Fruit fly (Drosophila melanogaster): ENCODE data around the gene CG14891.

The CG14891 gene

DNA sequence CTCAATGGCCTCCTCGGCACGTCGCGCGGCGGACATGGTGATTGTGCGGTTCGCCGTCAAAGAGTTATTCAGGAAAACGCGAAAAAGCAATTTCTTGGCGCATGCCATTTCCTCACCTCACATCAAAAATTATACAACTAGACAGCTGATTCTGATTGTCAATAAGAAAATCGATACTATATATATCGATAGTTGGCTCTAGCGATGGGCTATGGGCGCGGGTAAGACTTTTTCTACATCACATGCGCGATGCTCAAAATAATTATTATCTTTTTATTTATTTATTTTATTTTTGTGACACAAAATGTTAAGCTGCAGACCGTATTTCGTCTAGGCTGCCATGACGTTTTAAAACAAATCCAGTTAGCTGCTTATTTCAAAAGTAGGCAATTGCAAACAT, 42.9 kb downstream of the CG14891 start, which contains the start of gene CG10340 (continued):
- TF ChIP-seq CG11504 (tag; optimal IDR thresholded peaks at IDR 0.05) (no peak), sc (optimal IDR thresholded peaks at IDR 0.05) (no peak), sc (GFP tag; optimal IDR thresholded peaks at IDR 0.05) (no peak), CG2129 (GFP tag; IDR thresholded peaks at IDR 0.05; ENCODE audit: partially characterized antibody) (peak; percentile 75), CG10321 (GFP tag; IDR thresholded peaks at IDR 0.05) (no peak), CG18262 (tag; optimal IDR thresholded peaks at IDR 0.05) (no peak), Spps (tag; optimal IDR thresholded peaks at IDR 0.05) (no peak), HHEX (GFP tag; optimal IDR thresholded peaks at IDR 0.05) (no peak), nerfin-1 (tag; optimal IDR thresholded peaks at IDR 0.05) (no peak), CG7745 (tag; optimal IDR thresholded peaks at IDR 0.05) (no peak), trh (GFP tag; optimal IDR thresholded peaks at IDR 0.05) (no peak), CG10431 (GFP tag; optimal IDR thresholded peaks at IDR 0.05) (no peak), Atf-2 (GFP tag; optimal IDR thresholded peaks at IDR 0.05) (no peak), CG16863 (GFP tag; optimal IDR thresholded peaks at IDR 0.05) (no peak), fd64A (GFP tag; optimal IDR thresholded peaks at IDR 0.05) (no peak), Sox100B (GFP tag; optimal IDR thresholded peaks at IDR 0.05) (no peak), CG2712 (tag; optimal IDR thresholded peaks at IDR 0.05) (no peak), rib (GFP tag; IDR thresholded peaks at IDR 0.05) (no peak), Hmr (GFP tag; optimal IDR thresholded peaks at IDR 0.05) (no peak), Hr3 (GFP tag; optimal IDR thresholded peaks at IDR 0.05) (no peak), gce (GFP tag; IDR thresholded peaks at IDR 0.05) (no peak), CoRest (tag; optimal IDR thresholded peaks at IDR 0.05) (peak; percentile 34), gsb (GFP tag; IDR thresholded peaks at IDR 0.05) (no peak), YL-1 (GFP tag; optimal IDR thresholded peaks at IDR 0.05) (peak; percentile 63), NK7.1 (GFP tag; optimal IDR thresholded peaks at IDR 0.05) (no peak), luna (GFP tag; optimal IDR thresholded peaks at IDR 0.05) (no peak), CG12744 (GFP tag; optimal IDR thresholded peaks at IDR 0.05) (no peak), CG31365 (tag; optimal IDR thresholded peaks at IDR 0.05) (no peak), esg (GFP tag; conservative IDR thresholded peaks at IDR 0.05) (no peak), Ravus (GFP tag; IDR thresholded peaks at IDR 0.05) (no peak), ara (GFP tag; IDR thresholded peaks at IDR 0.05) (no peak), cg (GFP tag; optimal IDR thresholded peaks at IDR 0.05) (no peak), Bteb2 (GFP tag; optimal IDR thresholded peaks at IDR 0.05) (no peak), CG12219 (GFP tag; optimal IDR thresholded peaks at IDR 0.05) (no peak), CG11398 (GFP tag; optimal IDR thresholded peaks at IDR 0.05) (no peak), hth (optimal IDR thresholded peaks at IDR 0.05) (no peak), CG6689 (GFP tag; IDR thresholded peaks at IDR 0.05) (no peak), CG15011 (GFP tag; optimal IDR thresholded peaks at IDR 0.05) (no peak), D19A (tag; optimal IDR thresholded peaks at IDR 0.05) (no peak), CG32772 (GFP tag; IDR thresholded peaks at IDR 0.05) (no peak), CG18011 (GFP tag; optimal IDR thresholded peaks at IDR 0.05) (no peak), Adf1 (GFP tag; IDR thresholded peaks at IDR 0.05) (no peak; the same call in 1 of the 2 replicates), Oli (tag; optimal IDR thresholded peaks at IDR 0.05) (no peak), HmgZ (tag; optimal IDR thresholded peaks at IDR 0.05) (peak; percentile 6), pros (GFP tag; optimal IDR thresholded peaks at IDR 0.05) (no peak), Atf3 (GFP tag; optimal IDR thresholded peaks at IDR 0.05) (no peak), sug (tag; optimal IDR thresholded peaks at IDR 0.05) (no peak), CG2875 (GFP tag; optimal IDR thresholded peaks at IDR 0.05) (no peak), E2f1 (GFP tag; IDR thresholded peaks at IDR 0.05) (no peak), ato (GFP tag; IDR thresholded peaks at IDR 0.05; ENCODE audit: partially characterized antibody) (peak; percentile 63), kay (GFP tag; optimal IDR thresholded peaks at IDR 0.05) (no peak), CG17359 (tag; optimal IDR thresholded peaks at IDR 0.05) (no peak), dan (GFP tag; IDR thresholded peaks at IDR 0.05) (no peak)

Data from whole organism, embryonic.